Worm (Caenorhabditis elegans): Measurements from ENCODE around the gene acd-4.
A peak's percentile ranks its signal among the peaks of the same experiment; 100 is the strongest.

acd-4 gene

DNA sequence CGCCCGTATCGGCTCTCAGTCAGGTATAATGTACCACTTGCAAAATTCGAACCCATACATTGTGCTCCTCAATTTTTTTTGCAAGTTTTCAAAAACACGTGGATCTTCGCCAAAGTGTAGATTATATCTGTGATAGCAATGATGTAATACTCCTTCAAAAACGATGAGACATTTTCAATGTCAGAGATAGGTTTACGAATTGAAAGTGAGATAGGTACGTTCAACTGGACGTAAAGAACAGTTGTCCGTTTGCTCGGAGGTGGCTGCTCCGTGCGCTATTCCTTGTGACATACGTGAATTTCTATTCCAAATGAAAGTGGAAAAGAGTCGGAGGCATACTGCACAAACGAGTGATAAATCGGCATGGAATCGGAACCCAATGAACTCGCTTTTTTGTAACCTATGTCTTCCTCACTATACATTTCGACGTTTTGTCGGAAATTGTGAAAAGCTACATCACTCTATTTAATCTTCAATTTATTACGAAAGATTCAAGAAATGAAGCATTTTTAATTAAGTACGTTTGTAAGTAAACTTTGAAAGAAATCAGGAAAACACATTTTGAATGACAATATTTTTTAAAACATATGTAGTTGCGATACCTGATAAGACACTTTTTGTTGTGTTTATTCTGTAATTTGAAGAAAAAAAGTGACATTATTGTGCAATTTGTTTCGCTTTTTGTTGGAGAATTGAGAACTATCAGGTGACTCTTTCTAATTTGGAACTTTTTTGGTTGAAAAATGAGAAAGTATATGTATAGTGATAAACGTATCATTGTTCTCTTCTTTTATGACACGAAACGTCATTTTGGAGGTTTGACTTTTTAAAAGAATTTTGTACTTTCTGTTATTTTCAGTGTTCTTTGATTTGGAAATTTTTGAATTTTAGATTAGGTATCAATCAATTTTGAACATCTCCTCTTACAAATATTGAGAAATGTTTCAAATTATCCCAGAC, 16.7 kb downstream of the acd-4 start:
- TF ChIP-seq lin-35 (GFP tag; optimal IDR thresholded peaks at IDR 0.05) (peak in 1 of 2 experiments; percentile 48), lin-14 (GFP tag; optimal IDR thresholded peaks at IDR 0.05) (peak; percentile 70), mef-2 (tag; optimal IDR thresholded peaks at IDR 0.05) (no peak), elt-2 (tag; optimal IDR thresholded peaks at IDR 0.05) (peak; percentile 41), rnt-1 (tag; optimal IDR thresholded peaks at IDR 0.05) (peak; percentile 31), nhr-12 (tag; optimal IDR thresholded peaks at IDR 0.05) (no peak), C34B4.2 (tag; optimal IDR thresholded peaks at IDR 0.05) (no peak), fkh-10 (GFP tag; optimal IDR thresholded peaks at IDR 0.05) (no peak), ceh-82 (tag; optimal IDR thresholded peaks at IDR 0.05) (no peak), C16A3.4 (tag; optimal IDR thresholded peaks at IDR 0.05) (no peak)

DNA sequence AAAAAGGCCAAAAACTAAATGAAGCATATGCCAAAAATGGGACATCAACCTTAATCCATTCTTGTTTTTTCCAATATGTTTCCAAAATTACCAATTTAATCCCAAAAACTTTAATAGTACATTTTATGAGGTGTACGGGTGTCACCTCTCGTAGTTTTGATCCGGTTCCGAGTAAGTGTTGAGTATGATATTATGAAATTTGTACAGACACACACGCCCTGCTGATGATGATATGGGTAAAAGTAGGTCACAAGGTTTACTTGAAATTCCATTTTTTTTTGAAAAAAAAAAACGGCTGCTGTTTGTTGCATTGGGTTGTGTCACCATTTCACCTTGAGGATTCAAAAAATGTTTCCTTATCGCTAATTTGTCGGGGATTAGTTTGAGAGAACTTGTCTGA, 19.9 kb downstream of the acd-4 start:
- TF ChIP-seq unc-86 (tag; optimal IDR thresholded peaks at IDR 0.05) = no peak
- TF ChIP-seq nhr-85 (tag) = peak; percentile 51
- TF ChIP-seq skn-1 (tag; optimal IDR thresholded peaks at IDR 0.05) = peak; percentile 80
- peak in 1 of 2 experiments; percentile 3 for TF ChIP-seq lin-35 (GFP tag; optimal IDR thresholded peaks at IDR 0.05)
- TF ChIP-seq hlh-17 (GFP tag; optimal IDR thresholded peaks at IDR 0.05; ENCODE audit: borderline replicate concordance) = no peak
- no peak for TF ChIP-seq efl-1 (optimal IDR thresholded peaks at IDR 0.05)
- TF ChIP-seq efl-1 (GFP tag; optimal IDR thresholded peaks at IDR 0.05 in 1 of 2) = peak in 1 of 2 experiments; percentile 79

DNA sequence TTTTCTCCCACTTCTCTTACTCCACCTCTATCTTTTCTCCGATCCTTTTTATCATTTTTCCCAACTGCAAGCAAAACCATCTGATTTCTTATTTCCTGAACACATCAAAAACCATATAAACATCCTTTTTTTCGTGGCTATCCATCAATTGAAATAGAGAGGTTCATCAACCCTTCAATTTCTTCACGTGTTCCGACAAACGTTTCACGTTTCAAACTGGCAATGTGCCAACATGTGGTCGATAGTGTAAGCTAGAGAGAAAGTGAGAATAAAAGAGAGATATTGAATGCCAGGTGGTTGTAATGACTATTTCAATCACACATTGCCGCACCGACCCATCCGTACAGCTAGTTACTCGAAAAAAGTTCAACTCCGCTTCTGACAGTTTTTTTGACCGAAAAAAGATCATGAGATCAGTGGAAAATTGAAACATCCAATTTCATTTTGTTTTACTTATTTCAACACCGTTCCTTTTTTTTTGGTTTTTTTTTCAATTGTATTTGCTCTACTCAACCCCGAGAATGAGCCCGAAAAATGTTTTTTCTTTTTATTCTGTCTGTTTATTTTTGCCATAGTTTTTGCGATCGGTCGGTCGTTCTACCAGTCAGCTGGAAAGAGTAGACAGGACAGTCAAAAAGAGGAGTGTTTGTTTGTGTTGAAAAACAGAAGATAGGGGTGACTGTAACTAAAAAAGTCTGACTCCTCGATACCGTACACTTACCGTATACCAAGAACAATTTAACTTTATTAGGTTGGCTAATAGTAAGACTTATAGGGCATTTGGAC, 20.7 kb downstream of the acd-4 start:
- TF ChIP-seq ztf-4 (tag; optimal IDR thresholded peaks at IDR 0.05) = peak; percentile 7
- TF ChIP-seq efl-1 (optimal IDR thresholded peaks at IDR 0.05) = no peak
- TF ChIP-seq efl-1 (GFP tag; optimal IDR thresholded peaks at IDR 0.05 in 1 of 2) = peak in 1 of 2 experiments; percentile 77
- TF ChIP-seq lin-14 (GFP tag; optimal IDR thresholded peaks at IDR 0.05) = peak; percentile 77
- peak in 1 of 2 experiments; percentile 56 for TF ChIP-seq mdl-1 (tag; optimal IDR thresholded peaks at IDR 0.05)
- TF ChIP-seq rnt-1 (tag; optimal IDR thresholded peaks at IDR 0.05) = peak; percentile 56
- no peak for TF ChIP-seq nhr-11 (tag; optimal IDR thresholded peaks at IDR 0.05)
- no peak for TF ChIP-seq C34B4.2 (tag; optimal IDR thresholded peaks at IDR 0.05)
- TF ChIP-seq aly-2 (tag; optimal IDR thresholded peaks at IDR 0.05) = no peak
- TF ChIP-seq ceh-88 (GFP tag; IDR thresholded peaks at IDR 0.05) = no peak
- no peak for TF ChIP-seq nhr-77 (tag; optimal IDR thresholded peaks at IDR 0.05)
- no peak for TF ChIP-seq fkh-10 (GFP tag; optimal IDR thresholded peaks at IDR 0.05)
- TF ChIP-seq nhr-20 (tag; optimal IDR thresholded peaks at IDR 0.05) = peak; percentile 36
- TF ChIP-seq blmp-1 (tag; optimal IDR thresholded peaks at IDR 0.05) = peak; percentile 56
- TF ChIP-seq snu-23 (GFP tag; optimal IDR thresholded peaks at IDR 0.05) = peak; percentile 43
- TF ChIP-seq nhr-71 (tag; optimal IDR thresholded peaks at IDR 0.05) = peak; percentile 60
- TF ChIP-seq nhr-28 (tag; optimal IDR thresholded peaks at IDR 0.05) = no peak
- TF ChIP-seq snpc-4 (tag; optimal IDR thresholded peaks at IDR 0.05) = no peak
- peak; percentile 8 for TF ChIP-seq dsc-1 (tag; optimal IDR thresholded peaks at IDR 0.05)
- peak in 1 of 2 experiments; percentile 52 for TF ChIP-seq lsy-2 (tag; optimal IDR thresholded peaks at IDR 0.05)
- TF ChIP-seq egl-13 (tag; optimal IDR thresholded peaks at IDR 0.05) = no peak
- TF ChIP-seq tbx-2 (tag; optimal IDR thresholded peaks at IDR 0.05) = peak; percentile 8
- TF ChIP-seq pag-3 (tag; optimal IDR thresholded peaks at IDR 0.05; ENCODE audit: borderline replicate concordance, insufficient read depth) = peak; percentile 91
- TF ChIP-seq C16A3.4 (tag; optimal IDR thresholded peaks at IDR 0.05) = peak; percentile 2
- TF ChIP-seq sup-37 (GFP tag; optimal IDR thresholded peaks at IDR 0.05) = peak; percentile 13
- peak; percentile 15 for TF ChIP-seq unc-130 (tag; optimal IDR thresholded peaks at IDR 0.05)
- TF ChIP-seq swsn-7 (tag; optimal IDR thresholded peaks at IDR 0.05) = no peak

Measured in whole organism, L1 larva.